Fruit fly (Drosophila melanogaster): ENCODE data around the gene CG14285.
A peak's percentile ranks its signal among the peaks of the same experiment; 100 is the strongest.

The CG14285 gene

DNA sequence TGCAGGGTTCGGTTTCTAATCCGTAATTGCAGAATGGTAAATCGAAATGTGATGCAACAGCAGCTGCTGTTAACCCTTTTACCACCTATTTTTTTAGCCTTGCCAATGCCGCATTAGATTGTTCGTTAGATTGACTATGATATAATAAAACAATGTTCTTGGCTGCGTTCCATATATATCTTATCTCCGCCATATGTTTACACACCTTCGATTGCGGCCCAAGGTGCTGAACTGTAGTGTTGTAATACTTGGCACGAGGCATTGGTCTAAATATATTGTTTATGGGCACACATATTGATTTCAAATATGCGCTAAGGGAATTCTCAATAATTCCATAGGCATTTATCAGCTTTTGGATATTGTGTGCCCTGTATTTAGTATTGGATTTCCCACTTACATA is 33.2 kb upstream of the CG14285 start:
- TF ChIP-seq CG17806 (tag; optimal IDR thresholded peaks at IDR 0.05) (no peak), Pif1B (GFP tag; optimal IDR thresholded peaks at IDR 0.05) (no peak), CG8301 (tag; optimal IDR thresholded peaks at IDR 0.05) (no peak), CG9948 (tag; optimal IDR thresholded peaks at IDR 0.05) (no peak), gl (tag; optimal IDR thresholded peaks at IDR 0.05) (no peak), CG12605 (GFP tag; IDR thresholded peaks at IDR 0.05) (no peak), rn (GFP tag; IDR thresholded peaks at IDR 0.05) (no peak), Snoo (tag; optimal IDR thresholded peaks at IDR 0.05) (no peak), CG14655 (GFP tag; optimal IDR thresholded peaks at IDR 0.05) (no peak), D1 (tag; optimal IDR thresholded peaks at IDR 0.05) (no peak), EcR (GFP tag; optimal IDR thresholded peaks at IDR 0.05) (no peak), CG34367 (tag; optimal IDR thresholded peaks at IDR 0.05) (no peak), CG4496 (GFP tag; IDR thresholded peaks at IDR 0.05) (no peak), fd96Ca (GFP tag; IDR thresholded peaks at IDR 0.05) (no peak), Pif1A (GFP tag; optimal IDR thresholded peaks at IDR 0.05) (no peak), CG13204 (GFP tag; optimal IDR thresholded peaks at IDR 0.05) (no peak), Ets98B (GFP tag; IDR thresholded peaks at IDR 0.05) (no peak), CG8159 (tag; optimal IDR thresholded peaks at IDR 0.05) (no peak), CG15710 (tag; optimal IDR thresholded peaks at IDR 0.05) (no peak), CG10348 (GFP tag; IDR thresholded peaks at IDR 0.05) (no peak)

DNA sequence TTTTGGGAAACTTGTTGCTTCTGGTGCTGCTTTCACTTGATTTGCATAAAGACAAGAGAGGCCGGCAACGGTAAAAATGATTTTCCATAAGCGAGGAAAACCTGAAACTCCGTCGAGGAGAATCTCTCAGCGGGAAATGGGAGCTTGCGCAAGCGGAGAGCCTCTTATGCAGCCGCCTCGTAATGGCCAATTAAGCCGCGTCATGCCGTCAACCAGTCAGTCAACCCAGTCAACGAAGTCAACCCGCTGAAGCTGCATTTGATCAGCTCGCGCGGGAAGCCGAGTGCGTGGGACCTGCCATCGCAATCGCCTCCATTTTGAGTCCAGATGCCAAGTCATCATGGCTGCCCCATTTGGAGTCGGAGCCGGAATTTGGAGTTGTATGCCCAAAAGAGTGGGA is 31.7 kb upstream of the CG14285 start:
- TF ChIP-seq CG8301 (tag; optimal IDR thresholded peaks at IDR 0.05) (no peak), CG4496 (GFP tag; IDR thresholded peaks at IDR 0.05) (0 out of 3 replicates have a peak, but pooled peaks have one; percentile 47), Ets98B (GFP tag; IDR thresholded peaks at IDR 0.05) (no peak), CG32121 (GFP tag; IDR thresholded peaks at IDR 0.05) (no peak)

DNA sequence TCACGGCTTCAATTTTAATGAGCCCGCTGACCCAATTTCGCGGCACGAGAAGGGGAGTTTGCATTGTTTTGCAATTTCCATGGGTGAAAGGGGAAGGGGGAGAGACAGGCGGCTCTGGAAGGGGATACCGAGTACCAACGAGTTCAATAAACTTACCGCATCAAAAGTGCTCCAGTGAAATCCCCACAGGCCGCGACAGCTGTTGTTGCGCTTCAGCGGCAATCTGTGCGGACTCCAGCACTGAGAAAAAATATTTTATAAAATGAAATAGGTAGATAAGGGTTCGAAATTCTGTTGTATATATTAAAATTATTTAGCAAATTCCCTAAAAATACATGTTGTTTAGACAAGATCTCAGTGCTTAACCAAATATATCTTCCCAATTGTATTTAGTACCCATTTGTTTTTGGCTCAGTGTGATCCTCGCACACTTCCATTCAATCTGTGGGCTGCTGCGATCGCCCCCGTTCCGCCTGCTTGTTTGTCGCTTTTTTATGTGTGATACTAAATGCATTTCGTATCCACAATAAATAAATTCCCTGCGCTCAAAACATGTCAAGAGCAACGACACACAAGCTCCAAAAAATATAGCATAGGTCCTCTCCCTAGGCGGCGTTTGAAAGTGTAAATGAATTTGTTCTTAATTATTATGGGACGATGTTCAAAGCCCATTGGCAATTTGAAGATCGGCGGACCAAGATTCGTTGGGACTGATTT is 29.2 kb upstream of the CG14285 start:
- TF ChIP-seq CG9948 (tag; optimal IDR thresholded peaks at IDR 0.05) (peak; percentile 88), EcR (GFP tag; optimal IDR thresholded peaks at IDR 0.05) (peak; percentile 96), Pif1B (GFP tag; optimal IDR thresholded peaks at IDR 0.05) (peak; percentile 86), Pif1A (GFP tag; optimal IDR thresholded peaks at IDR 0.05) (peak; percentile 94), CG32121 (GFP tag; IDR thresholded peaks at IDR 0.05) (peak; percentile 85), fd96Ca (GFP tag; IDR thresholded peaks at IDR 0.05) (peak; percentile 76), CG12605 (GFP tag; IDR thresholded peaks at IDR 0.05) (peak; percentile 86), CG17806 (tag; optimal IDR thresholded peaks at IDR 0.05) (peak; percentile 91), D1 (tag; optimal IDR thresholded peaks at IDR 0.05) (peak; percentile 73), CG10348 (GFP tag; IDR thresholded peaks at IDR 0.05) (0 out of 2 replicates have a peak, but pooled peaks have one; percentile 21), gl (tag; optimal IDR thresholded peaks at IDR 0.05) (peak; percentile 69), CG13204 (GFP tag; optimal IDR thresholded peaks at IDR 0.05) (peak; percentile 72), rn (GFP tag; IDR thresholded peaks at IDR 0.05) (peak; percentile 73), CG8159 (tag; optimal IDR thresholded peaks at IDR 0.05) (peak; percentile 93), Ets98B (GFP tag; IDR thresholded peaks at IDR 0.05) (peak; percentile 89), CG34367 (tag; optimal IDR thresholded peaks at IDR 0.05) (peak; percentile 82), Snoo (tag; optimal IDR thresholded peaks at IDR 0.05) (peak; percentile 87), CG15710 (tag; optimal IDR thresholded peaks at IDR 0.05) (peak; percentile 91), CG8301 (tag; optimal IDR thresholded peaks at IDR 0.05) (peak; percentile 88), CG14655 (GFP tag; optimal IDR thresholded peaks at IDR 0.05) (peak; percentile 88), CG4496 (GFP tag; IDR thresholded peaks at IDR 0.05) (peak; percentile 93)

DNA sequence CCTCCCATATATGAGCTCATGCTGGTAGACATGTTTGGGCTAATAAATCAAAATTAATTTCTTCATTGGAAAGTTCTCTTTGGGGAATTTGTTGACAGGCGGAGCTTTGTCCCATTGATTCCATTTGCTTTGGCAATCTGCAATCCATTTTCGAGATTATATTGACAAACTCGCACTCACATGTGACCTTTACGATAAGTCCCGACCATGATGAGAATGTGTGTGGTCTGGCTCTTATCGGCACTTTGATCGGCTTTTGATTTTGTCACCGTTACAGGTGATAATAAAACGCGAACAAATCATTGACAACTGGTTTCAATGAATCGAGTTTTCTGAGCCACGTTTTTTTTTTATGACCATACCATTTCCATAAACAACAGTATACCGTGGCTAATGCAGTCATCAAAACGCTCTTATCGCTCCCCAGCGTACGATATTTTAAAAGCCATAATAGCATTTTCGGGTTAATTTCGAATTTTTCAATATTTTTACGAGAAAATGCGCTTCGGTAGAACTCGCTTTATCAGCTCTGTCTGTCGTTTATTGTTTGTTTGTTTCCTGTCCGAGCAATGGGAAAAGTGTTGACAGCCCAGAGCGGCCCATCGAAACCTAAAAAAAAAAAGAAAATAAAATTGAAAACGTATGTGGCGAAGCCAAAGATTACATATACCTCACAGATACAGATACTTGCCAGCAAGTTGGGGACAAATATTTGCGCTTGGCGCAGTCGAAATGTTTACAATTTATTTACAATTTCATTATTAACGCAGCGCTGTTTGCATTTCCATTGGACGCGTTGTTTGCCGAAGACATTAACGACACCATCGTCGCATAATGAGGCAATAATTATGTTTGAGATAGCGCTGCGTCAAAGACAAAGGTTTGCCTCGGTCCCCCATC is 27.3 kb upstream of the CG14285 start:
- TF ChIP-seq CG34367 (tag; optimal IDR thresholded peaks at IDR 0.05) (no peak), CG14655 (GFP tag; optimal IDR thresholded peaks at IDR 0.05) (no peak), rn (GFP tag; IDR thresholded peaks at IDR 0.05) (no peak), CG13204 (GFP tag; optimal IDR thresholded peaks at IDR 0.05) (peak; percentile 12)

DNA sequence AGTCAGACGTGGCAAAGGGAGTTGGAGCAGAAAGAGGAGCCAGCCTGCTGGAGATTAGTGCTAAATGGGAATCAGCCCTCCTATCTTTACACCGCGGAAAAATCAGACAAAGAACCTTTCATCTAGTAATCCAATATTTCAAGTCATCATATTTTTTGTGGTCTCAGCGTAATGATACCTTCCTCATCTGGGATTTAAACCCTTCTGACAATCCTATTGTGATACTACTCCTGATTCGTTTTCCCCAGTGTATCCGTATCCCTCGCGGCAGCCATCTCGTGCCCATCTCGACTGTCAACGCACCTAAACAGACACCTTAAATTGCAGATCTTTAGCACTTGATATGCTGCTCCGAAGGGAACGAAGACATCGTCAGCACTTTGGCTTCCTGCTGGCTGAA is 26.5 kb upstream of the CG14285 start:
- TF ChIP-seq CG8159 (tag; optimal IDR thresholded peaks at IDR 0.05) = peak; percentile 60
- peak; percentile 52 for TF ChIP-seq CG15710 (tag; optimal IDR thresholded peaks at IDR 0.05)
- TF ChIP-seq CG17806 (tag; optimal IDR thresholded peaks at IDR 0.05) = peak; percentile 66
- TF ChIP-seq D1 (tag; optimal IDR thresholded peaks at IDR 0.05) = no peak
- peak; percentile 8 for TF ChIP-seq gl (tag; optimal IDR thresholded peaks at IDR 0.05)
- no peak for TF ChIP-seq CG10348 (GFP tag; IDR thresholded peaks at IDR 0.05)
- TF ChIP-seq Pif1B (GFP tag; optimal IDR thresholded peaks at IDR 0.05) = peak; percentile 9
- TF ChIP-seq Pif1A (GFP tag; optimal IDR thresholded peaks at IDR 0.05) = peak; percentile 41
- peak; percentile 59 for TF ChIP-seq CG34367 (tag; optimal IDR thresholded peaks at IDR 0.05)
- no peak for TF ChIP-seq CG32121 (GFP tag; IDR thresholded peaks at IDR 0.05)
- TF ChIP-seq rn (GFP tag; IDR thresholded peaks at IDR 0.05) = no peak
- no peak for TF ChIP-seq EcR (GFP tag; optimal IDR thresholded peaks at IDR 0.05)
- no peak for TF ChIP-seq Snoo (tag; optimal IDR thresholded peaks at IDR 0.05)
- TF ChIP-seq CG12605 (GFP tag; IDR thresholded peaks at IDR 0.05) = no peak
- TF ChIP-seq CG14655 (GFP tag; optimal IDR thresholded peaks at IDR 0.05) = peak; percentile 66
- peak; percentile 32; the same call in 1 of the 2 replicates for TF ChIP-seq Ets98B (GFP tag; IDR thresholded peaks at IDR 0.05)
- peak; percentile 63 for TF ChIP-seq CG9948 (tag; optimal IDR thresholded peaks at IDR 0.05)
- 0 out of 3 replicates have a peak, but pooled peaks have one; percentile 31 for TF ChIP-seq CG4496 (GFP tag; IDR thresholded peaks at IDR 0.05)
- peak; percentile 62; the same call in 2 of the 3 replicates for TF ChIP-seq fd96Ca (GFP tag; IDR thresholded peaks at IDR 0.05)
- TF ChIP-seq CG13204 (GFP tag; optimal IDR thresholded peaks at IDR 0.05) = no peak
- TF ChIP-seq CG8301 (tag; optimal IDR thresholded peaks at IDR 0.05) = peak; percentile 51

Data from whole organism, pupa.